Worm (Caenorhabditis elegans) whole organism, mixed stage, embryonic: ENCODE results near the gene gpa-10.

Experiments used
- blmp-1 ChIP-seq: fragments of 150-350 bp; optimal IDR thresholded peaks from 2 replicates; lab custom pipeline; 2014; ENCODE audit warnings: missing biosample characterization, missing genetic modification characterization
- ces-1 ChIP-seq: fragments of 150-350 bp; optimal IDR thresholded peaks from 2 replicates; lab custom pipeline; 2014; ENCODE audit warnings: missing biosample characterization, missing genetic modification reagents, missing genetic modification characterization
- drap-1 ChIP-seq: fragments of 200-800 bp; sonication (Bioruptor generic); optimal IDR thresholded peaks from 3 replicates; lab custom pipeline; 2018; ENCODE audit warnings: mild to moderate bottlenecking, missing genetic modification characterization, missing compliant biosample characterization
- elt-1 ChIP-seq: sonication (generic microtip); optimal IDR thresholded peaks from 2 replicates; lab custom pipeline; 2017; ENCODE audit warnings: missing genetic modification characterization, mild to moderate bottlenecking, missing compliant biosample characterization, antibody characterized with exemption, moderate library complexity, borderline replicate concordance; ENCODE audit not compliant: insufficient read depth
- mls-2 ChIP-seq: sonication (generic microtip); optimal IDR thresholded peaks from 2 replicates; lab custom pipeline; 2016; ENCODE audit warnings: mild to moderate bottlenecking, missing genetic modification characterization, moderate library complexity, missing compliant biosample characterization
- nhr-12 ChIP-seq: fragments of 150-350 bp; optimal IDR thresholded peaks from 2 replicates; lab custom pipeline; 2014; ENCODE audit warnings: missing biosample characterization, missing genetic modification characterization
- nhr-28 ChIP-seq: fragments of 150-350 bp; optimal IDR thresholded peaks from 2 replicates; lab custom pipeline; 2014; ENCODE audit warnings: missing biosample characterization, missing genetic modification characterization
- nhr-76 ChIP-seq: sonication (generic microtip); optimal IDR thresholded peaks from 2 replicates; lab custom pipeline; 2017; ENCODE audit warnings: missing biosample characterization, missing genetic modification characterization
- snpc-4 ChIP-seq: fragments of 150-350 bp; optimal IDR thresholded peaks from 2 replicates; lab custom pipeline; 2014; ENCODE audit warnings: missing biosample characterization, missing genetic modification characterization
- ztf-11 ChIP-seq: fragments of 150-350 bp; optimal IDR thresholded peaks from 2 replicates; lab custom pipeline; 2014; ENCODE audit warnings: missing biosample characterization, missing genetic modification characterization

DNA sequence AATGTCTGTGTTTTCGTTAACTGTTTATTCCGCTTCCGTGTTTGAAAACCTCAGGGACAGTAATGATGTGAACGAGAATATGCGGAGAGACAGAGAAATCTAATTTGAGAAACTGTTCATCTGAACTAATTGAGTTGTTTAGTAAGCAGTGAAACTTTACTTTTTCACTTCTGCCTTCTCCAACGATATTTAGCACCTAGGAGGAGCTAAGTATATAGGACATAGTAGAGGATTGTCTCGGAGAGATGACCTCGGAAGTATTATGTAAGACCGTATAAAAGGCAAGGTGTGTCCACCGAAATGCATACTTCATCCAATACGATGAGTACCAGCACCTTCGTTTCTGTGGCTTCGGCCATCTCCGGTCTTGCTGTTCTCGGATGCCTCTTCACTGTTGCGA is 25.2 kb downstream of the gpa-10 start, which contains the start of gene col-141:
- TF ChIP-seq nhr-12 (tag; lab: Kevin White, UChicago): no peak
- no peak for TF ChIP-seq mls-2 (tag; lab: Kevin White, UChicago)
- TF ChIP-seq snpc-4 (tag; lab: Kevin White, UChicago): no peak
- TF ChIP-seq elt-1 (tag; lab: Kevin White, UChicago): no peak
- no peak for TF ChIP-seq nhr-28 (tag; lab: Kevin White, UChicago)
- TF ChIP-seq ztf-11: no peak
- TF ChIP-seq drap-1 (GFP tag; lab: Kevin White, UChicago): no peak
- no peak for TF ChIP-seq ces-1 (GFP tag; lab: Kevin White, UChicago)
- TF ChIP-seq nhr-76 (tag; lab: Kevin White, UChicago): no peak
- no peak for TF ChIP-seq blmp-1 (tag; lab: Kevin White, UChicago)
